Fruit fly (Drosophila melanogaster): Measurements from ENCODE around the gene SppL.

- no peak for TF ChIP-seq bab1 (GFP tag; optimal IDR thresholded peaks at IDR 0.05)
- no peak for TF ChIP-seq CG5204 (GFP tag; optimal IDR thresholded peaks at IDR 0.05)
- TF ChIP-seq cnc (optimal IDR thresholded peaks at IDR 0.05) = no peak
- no peak for TF ChIP-seq kay (GFP tag; ENCODE audit: borderline replicate concordance)
- TF ChIP-seq tj (GFP tag; optimal IDR thresholded peaks at IDR 0.05) = no peak
- no peak for TF ChIP-seq ovo (GFP tag; optimal IDR thresholded peaks at IDR 0.05)
- no peak for TF ChIP-seq Hr96 (GFP tag; optimal IDR thresholded peaks at IDR 0.05)
- TF ChIP-seq pad (GFP tag; optimal IDR thresholded peaks at IDR 0.05) = no peak
- no peak for TF ChIP-seq CG1620 (GFP tag; optimal IDR thresholded peaks at IDR 0.05)
- no peak for TF ChIP-seq Crg-1 (GFP tag; optimal IDR thresholded peaks at IDR 0.05)
Observed at dm6 chr3R:25893272-25893671, 11.5 kb downstream of the SppL start, which contains the start of gene CG5913.

All from whole organism, adult.